Worm (Caenorhabditis elegans) whole organism, L2 larva: ENCODE results near the gene wago-10.

Experiments used
- C34F6.9 ChIP-seq: fragments of 150-350 bp; optimal IDR thresholded peaks from 2 replicates; lab custom pipeline; 2014; ENCODE audit warnings: missing biosample characterization, missing genetic modification characterization
- R02D3.7 ChIP-seq: fragments of 150-350 bp; optimal IDR thresholded peaks from 2 replicates; lab custom pipeline; 2014; ENCODE audit warnings: missing biosample characterization, missing genetic modification characterization
- Y55F3AM.14 ChIP-seq: fragments of 200-800 bp; sonication (Bioruptor generic); optimal IDR thresholded peaks from 2 replicates; lab custom pipeline; 2018; ENCODE audit warnings: mild to moderate bottlenecking, missing genetic modification characterization, missing compliant biosample characterization
- ZK546.5 ChIP-seq: sonication (generic microtip); optimal IDR thresholded peaks from 2 replicates; lab custom pipeline; 2017; ENCODE audit warnings: missing biosample characterization, missing genetic modification characterization
- alr-1 ChIP-seq: fragments of 150-350 bp; optimal IDR thresholded peaks from 2 replicates; lab custom pipeline; 2014; ENCODE audit warnings: missing biosample characterization, missing genetic modification characterization
- aly-2 ChIP-seq: fragments of 150-350 bp; optimal IDR thresholded peaks from 2 replicates; lab custom pipeline; 2014; ENCODE audit warnings: missing biosample characterization, missing genetic modification characterization
- ama-1 ChIP-seq: fragments of 150-350 bp; optimal IDR thresholded peaks from 2 replicates; lab custom pipeline; 2018; ENCODE audit warnings: inconsistent platforms
- blmp-1 ChIP-seq: sonication (generic microtip); optimal IDR thresholded peaks from 2 replicates; lab custom pipeline; 2017; ENCODE audit warnings: missing genetic modification characterization, mild to moderate bottlenecking, missing compliant biosample characterization, antibody characterized with exemption, moderate library complexity; ENCODE audit not compliant: insufficient read depth
- ceh-16 ChIP-seq: fragments of 150-350 bp; optimal IDR thresholded peaks from 2 replicates; lab custom pipeline; 2014; ENCODE audit warnings: missing biosample characterization, missing genetic modification characterization
- crh-2 ChIP-seq: sonication (generic microtip); optimal IDR thresholded peaks from 2 replicates; lab custom pipeline; 2017; ENCODE audit warnings: missing biosample characterization, missing genetic modification characterization
- dmd-4 ChIP-seq: sonication (generic microtip); optimal IDR thresholded peaks from 2 replicates; lab custom pipeline; 2017; ENCODE audit warnings: missing biosample characterization, missing genetic modification characterization
- elt-1 ChIP-seq: fragments of 150-350 bp; optimal IDR thresholded peaks from 2 replicates; lab custom pipeline; 2014; ENCODE audit warnings: missing biosample characterization, missing genetic modification characterization
- fos-1 ChIP-seq: fragments of 150-350 bp; optimal IDR thresholded peaks from 2 replicates; lab custom pipeline; 2014; ENCODE audit warnings: missing biosample characterization, missing genetic modification characterization
- gmeb-1 ChIP-seq: fragments of 150-350 bp; optimal IDR thresholded peaks from 2 replicates; lab custom pipeline; 2014; ENCODE audit warnings: missing biosample characterization, missing genetic modification characterization
- lin-39 ChIP-seq: fragments of 150-350 bp; optimal IDR thresholded peaks from 2 replicates; lab custom pipeline; 2014; ENCODE audit warnings: missing biosample characterization, missing genetic modification reagents, missing genetic modification characterization
- lsy-2 ChIP-seq, 2 experiments: fragments of 150-350 bp in 1 of 2; sonication (generic microtip) in 1 of 2; optimal IDR thresholded peaks; 2 replicates each; lab custom pipeline; 2014 to 2017; ENCODE audit warnings: missing biosample characterization in 2 of 2, missing genetic modification characterization in 2 of 2
- mab-5 ChIP-seq: fragments of 150-350 bp; optimal IDR thresholded peaks from 2 replicates; lab custom pipeline; 2014; ENCODE audit warnings: missing biosample characterization, missing genetic modification characterization
- nhr-10 ChIP-seq: sonication (generic microtip); optimal IDR thresholded peaks from 2 replicates; lab custom pipeline; 2017; ENCODE audit warnings: missing biosample characterization, missing genetic modification characterization
- nhr-11 ChIP-seq: fragments of 150-350 bp; optimal IDR thresholded peaks from 2 replicates; lab custom pipeline; 2014; ENCODE audit warnings: missing biosample characterization, missing genetic modification characterization
- nhr-12 ChIP-seq: fragments of 150-350 bp; optimal IDR thresholded peaks from 2 replicates; lab custom pipeline; 2014; ENCODE audit warnings: missing biosample characterization, missing genetic modification characterization
- nhr-129 ChIP-seq: fragments of 150-350 bp; optimal IDR thresholded peaks from 2 replicates; lab custom pipeline; 2014; ENCODE audit warnings: missing biosample characterization, missing genetic modification characterization
- nhr-21 ChIP-seq: fragments of 150-350 bp; optimal IDR thresholded peaks from 2 replicates; lab custom pipeline; 2014; ENCODE audit warnings: missing biosample characterization, missing genetic modification characterization
- nhr-6 ChIP-seq: fragments of 150-350 bp; optimal IDR thresholded peaks from 2 replicates; lab custom pipeline; 2014; ENCODE audit warnings: missing biosample characterization, missing genetic modification characterization
- nhr-77 ChIP-seq: fragments of 150-350 bp; optimal IDR thresholded peaks from 2 replicates; lab custom pipeline; 2014; ENCODE audit warnings: missing biosample characterization, missing genetic modification characterization
- peb-1 ChIP-seq: fragments of 150-350 bp; optimal IDR thresholded peaks from 2 replicates; lab custom pipeline; 2014; ENCODE audit warnings: missing biosample characterization, missing genetic modification characterization
- sem-4 ChIP-seq: fragments of 150-350 bp; optimal IDR thresholded peaks from 2 replicates; lab custom pipeline; 2014; ENCODE audit warnings: missing biosample characterization, missing genetic modification reagents, missing genetic modification characterization
- skn-1 ChIP-seq: sonication (generic microtip); optimal IDR thresholded peaks from 2 replicates; lab custom pipeline; 2017; ENCODE audit warnings: missing biosample characterization, missing genetic modification characterization
- sma-3 ChIP-seq: sonication (generic microtip); optimal IDR thresholded peaks from 2 replicates; lab custom pipeline; 2016; ENCODE audit warnings: missing genetic modification reagents, missing genetic modification characterization, missing compliant biosample characterization
- sma-9 ChIP-seq, 2 experiments: fragments of 150-350 bp in 1 of 2; sonication (generic microtip) in 1 of 2; optimal IDR thresholded peaks; 2 replicates each; lab custom pipeline; 2014 to 2016; ENCODE audit warnings: missing genetic modification characterization in 2 of 2, mild to moderate bottlenecking in 1 of 2, missing biosample characterization in 1 of 2, missing compliant biosample characterization in 1 of 2, missing genetic modification reagents in 1 of 2, moderate library complexity in 1 of 2
- snpc-4 ChIP-seq: fragments of 150-350 bp; optimal IDR thresholded peaks from 2 replicates; lab custom pipeline; 2014; ENCODE audit warnings: missing biosample characterization, missing genetic modification characterization
- unc-39 ChIP-seq: fragments of 150-350 bp; optimal IDR thresholded peaks from 2 replicates; lab custom pipeline; 2014; ENCODE audit warnings: missing biosample characterization, missing genetic modification characterization
- unc-55 ChIP-seq: fragments of 150-350 bp; sonication (generic microtip); optimal IDR thresholded peaks from 3 replicates; lab custom pipeline; 2014; ENCODE audit warnings: missing biosample characterization, missing genetic modification reagents, missing genetic modification characterization
- unc-62 ChIP-seq: fragments of 150-350 bp; optimal IDR thresholded peaks from 2 replicates; lab custom pipeline; 2014; ENCODE audit warnings: missing biosample characterization, missing genetic modification reagents, missing genetic modification characterization
- ztf-1 ChIP-seq: fragments of 200-800 bp; sonication (Bioruptor generic); conservative IDR thresholded peaks from 2 replicates; pipeline ENCODE4 v1.3.6; 2022; ENCODE audit warnings: missing genetic modification characterization, missing compliant biosample characterization
- ztf-11 ChIP-seq: sonication (generic microtip); optimal IDR thresholded peaks from 2 replicates; lab custom pipeline; 2017; ENCODE audit warnings: missing biosample characterization, missing genetic modification characterization
- ztf-4 ChIP-seq: fragments of 150-350 bp; optimal IDR thresholded peaks from 2 replicates; lab custom pipeline; 2014; ENCODE audit warnings: missing biosample characterization, missing genetic modification characterization

wago-10 gene

ce11 chrV:358473-358872 is 15.2 kb downstream of the wago-10 start:
- no peak for TF ChIP-seq R02D3.7 (tag; lab: Kevin White, UChicago)
- no peak for TF ChIP-seq alr-1
- TF ChIP-seq unc-62 = no peak
- no peak for TF ChIP-seq unc-55 (GFP tag; lab: Kevin White, UChicago)
- TF ChIP-seq gmeb-1 (tag; lab: Kevin White, UChicago) = no peak
- TF ChIP-seq peb-1 (tag; lab: Kevin White, UChicago) = no peak
- TF ChIP-seq lin-39 (tag; lab: Kevin White, UChicago) = no peak
- TF ChIP-seq skn-1 (tag; lab: Kevin White, UChicago) = no peak
- no peak for TF ChIP-seq Y55F3AM.14 (GFP tag; lab: Kevin White, UChicago)
- TF ChIP-seq lsy-2 (tag; optimal IDR thresholded peaks at IDR 0.05; lab: Kevin White, UChicago) = no peak
- TF ChIP-seq blmp-1 (tag; lab: Kevin White, UChicago) = no peak
- no peak for TF ChIP-seq ama-1 (lab: Kevin White, UChicago)
- no peak for TF ChIP-seq nhr-11 (tag; lab: Kevin White, UChicago)
- no peak for TF ChIP-seq C34F6.9
- TF ChIP-seq nhr-129 (tag; lab: Kevin White, UChicago) = no peak
- no peak for TF ChIP-seq nhr-6 (tag; lab: Kevin White, UChicago)
- no peak for TF ChIP-seq aly-2
- TF ChIP-seq ceh-16 (tag; lab: Kevin White, UChicago) = no peak
- no peak for TF ChIP-seq sma-9 (GFP tag; optimal IDR thresholded peaks at IDR 0.05; lab: Kevin White, UChicago)
- TF ChIP-seq sma-9 (tag; optimal IDR thresholded peaks at IDR 0.05; lab: Kevin White, UChicago) = no peak
- TF ChIP-seq, all 48 proteins: peak for 0

- TF ChIP-seq snpc-4 (tag; lab: Kevin White, UChicago) = no peak
- no peak for TF ChIP-seq skn-1 (tag; lab: Kevin White, UChicago)
- no peak for TF ChIP-seq sem-4
- TF ChIP-seq elt-1 (tag; lab: Kevin White, UChicago) = no peak
- no peak for TF ChIP-seq Y55F3AM.14 (GFP tag; lab: Kevin White, UChicago)
- TF ChIP-seq nhr-77 (tag; lab: Kevin White, UChicago) = no peak
- no peak for TF ChIP-seq ceh-16 (tag; lab: Kevin White, UChicago)
- no peak for TF ChIP-seq nhr-21 (tag; lab: Kevin White, UChicago)
- TF ChIP-seq ztf-4 (tag; lab: Kevin White, UChicago) = no peak
- TF ChIP-seq nhr-12 (tag; lab: Kevin White, UChicago) = no peak
- TF ChIP-seq C34F6.9 = no peak
- TF ChIP-seq ZK546.5 (tag; lab: Kevin White, UChicago) = no peak
- no peak for TF ChIP-seq ztf-1
- TF ChIP-seq dmd-4 (tag; lab: Kevin White, UChicago) = no peak
These were observed 16.2 kb downstream of the wago-10 start, which contains the start of gene T22H9.1 for ce11 chrV:359466-359865. Gene T22H9.1 (plus strand): TSS chrV:359766.

- no peak for TF ChIP-seq sma-3 (GFP tag; lab: Kevin White, UChicago)
- no peak for TF ChIP-seq nhr-10 (tag; lab: Kevin White, UChicago)
- no peak for TF ChIP-seq skn-1 (tag; lab: Kevin White, UChicago)
- TF ChIP-seq fos-1 (tag; lab: Kevin White, UChicago) = no peak
- TF ChIP-seq nhr-6 (tag; lab: Kevin White, UChicago) = no peak
- TF ChIP-seq C34F6.9 = no peak
- no peak for TF ChIP-seq lsy-2 (tag; optimal IDR thresholded peaks at IDR 0.05; lab: Kevin White, UChicago)
- TF ChIP-seq dmd-4 (tag; lab: Kevin White, UChicago) = no peak
- TF ChIP-seq nhr-21 (tag; lab: Kevin White, UChicago) = no peak
These were observed 16.8 kb downstream of the wago-10 start for ce11 chrV:360068-360467.

ce11 chrV:361291-361690 is 18.1 kb downstream of the wago-10 start:
- TF ChIP-seq ama-1 (lab: Kevin White, UChicago) = no peak
- TF ChIP-seq nhr-21 (tag; lab: Kevin White, UChicago) = no peak
- no peak for TF ChIP-seq peb-1 (tag; lab: Kevin White, UChicago)
- TF ChIP-seq elt-1 (tag; lab: Kevin White, UChicago) = no peak
- TF ChIP-seq snpc-4 (tag; lab: Kevin White, UChicago) = no peak
- TF ChIP-seq unc-55 (GFP tag; lab: Kevin White, UChicago) = no peak
- TF ChIP-seq ztf-1 = no peak
- no peak for TF ChIP-seq nhr-12 (tag; lab: Kevin White, UChicago)
- TF ChIP-seq gmeb-1 (tag; lab: Kevin White, UChicago) = no peak
- no peak for TF ChIP-seq nhr-10 (tag; lab: Kevin White, UChicago)
- no peak for TF ChIP-seq ceh-16 (tag; lab: Kevin White, UChicago)
- TF ChIP-seq fos-1 (tag; lab: Kevin White, UChicago) = no peak
- no peak for TF ChIP-seq crh-2 (tag; lab: Kevin White, UChicago)
- TF ChIP-seq mab-5 (tag; lab: Kevin White, UChicago) = no peak
- TF ChIP-seq ztf-11 = no peak
- no peak for TF ChIP-seq unc-39 (tag; lab: Kevin White, UChicago)
- TF ChIP-seq nhr-129 (tag; lab: Kevin White, UChicago) = no peak
